Worm (Caenorhabditis elegans) whole organism, L2 larva: ENCODE results near the gene ceh-76.

Experiments used
- ZK546.5 ChIP-seq: sonication (generic microtip); optimal IDR thresholded peaks from 2 replicates; lab custom pipeline; 2017; ENCODE audit warnings: missing biosample characterization, missing genetic modification characterization
- nhr-11 ChIP-seq: fragments of 150-350 bp; optimal IDR thresholded peaks from 2 replicates; lab custom pipeline; 2014; ENCODE audit warnings: missing biosample characterization, missing genetic modification characterization
- sem-4 ChIP-seq: fragments of 150-350 bp; optimal IDR thresholded peaks from 2 replicates; lab custom pipeline; 2014; ENCODE audit warnings: missing biosample characterization, missing genetic modification reagents, missing genetic modification characterization
- unc-62 ChIP-seq: fragments of 150-350 bp; optimal IDR thresholded peaks from 2 replicates; lab custom pipeline; 2014; ENCODE audit warnings: missing biosample characterization, missing genetic modification reagents, missing genetic modification characterization
- ztf-4 ChIP-seq: fragments of 150-350 bp; optimal IDR thresholded peaks from 2 replicates; lab custom pipeline; 2014; ENCODE audit warnings: missing biosample characterization, missing genetic modification characterization

- no peak for TF ChIP-seq nhr-11 (tag; lab: Kevin White, UChicago)
- no peak for TF ChIP-seq ZK546.5 (tag; lab: Kevin White, UChicago)
- no peak for TF ChIP-seq sem-4 (tag; lab: Kevin White, UChicago)
- no peak for TF ChIP-seq unc-62 (GFP tag; lab: Kevin White, UChicago)
- TF ChIP-seq ztf-4 (tag; lab: Kevin White, UChicago), result no peak
Measured at ce11 chrV:8018919-8019318, 24.4 kb upstream of the ceh-76 start.
